Fruit fly (Drosophila melanogaster): Measurements from ENCODE around the gene CG44198.

The CG44198 gene

DNA sequence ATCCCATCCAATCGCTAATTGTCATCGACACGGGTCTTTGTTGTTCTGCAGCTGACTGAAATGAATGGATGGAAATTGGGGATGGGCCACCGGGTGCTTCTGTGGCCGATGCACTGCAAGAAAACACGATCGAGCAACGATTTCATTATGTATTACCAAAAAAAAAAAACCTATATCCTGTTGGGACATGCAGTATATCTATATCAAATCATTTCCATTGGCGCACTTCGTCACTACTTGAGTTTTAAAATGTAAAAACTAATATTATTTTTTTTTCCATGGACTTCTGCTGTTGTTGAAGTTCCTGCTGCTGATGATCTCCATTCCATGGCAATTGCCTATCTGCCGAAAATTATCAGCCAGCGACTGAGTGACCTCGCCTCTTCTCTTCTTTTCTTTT lies 45.1 kb downstream of the CG44198 start (continued):
- peak; percentile 63; the same call in 2 of the 3 replicates for TF ChIP-seq CG11093 (GFP tag; IDR thresholded peaks at IDR 0.05)
- peak; percentile 59 for TF ChIP-seq chn (GFP tag; optimal IDR thresholded peaks at IDR 0.05)
- peak; percentile 41 for TF ChIP-seq CG16863 (GFP tag; optimal IDR thresholded peaks at IDR 0.05)
- no peak for TF ChIP-seq crp (GFP tag; optimal IDR thresholded peaks at IDR 0.05)
- no peak for TF ChIP-seq CG17912 (GFP tag; optimal IDR thresholded peaks at IDR 0.05)
- TF ChIP-seq fd96Cb (tag; optimal IDR thresholded peaks at IDR 0.05): peak; percentile 56
- no peak for TF ChIP-seq Scr (GFP tag; IDR thresholded peaks at IDR 0.05; ENCODE audit: partially characterized antibody)
- no peak for TF ChIP-seq fru (optimal IDR thresholded peaks at IDR 0.05)
- peak; percentile 34 for TF ChIP-seq tio (GFP tag; optimal IDR thresholded peaks at IDR 0.05)
- TF ChIP-seq HLH3B (GFP tag; IDR thresholded peaks at IDR 0.05): peak; percentile 79
- no peak for TF ChIP-seq Atf6 (GFP tag; IDR thresholded peaks at IDR 0.05)
- no peak for TF ChIP-seq CG13894 (tag; optimal IDR thresholded peaks at IDR 0.05)
- TF ChIP-seq CG5245 (GFP tag; optimal IDR thresholded peaks at IDR 0.05): peak; percentile 57
- TF ChIP-seq CG31441 (GFP tag; IDR thresholded peaks at IDR 0.05): peak; percentile 65
- TF ChIP-seq pros (GFP tag; optimal IDR thresholded peaks at IDR 0.05): no peak
- TF ChIP-seq MESR4 (GFP tag; optimal IDR thresholded peaks at IDR 0.05): no peak
- no peak for TF ChIP-seq CG10274 (GFP tag; optimal IDR thresholded peaks at IDR 0.05)
- no peak for TF ChIP-seq Adf1 (GFP tag; IDR thresholded peaks at IDR 0.05)
- TF ChIP-seq CG10366 (GFP tag; IDR thresholded peaks at IDR 0.05): peak; percentile 67
- TF ChIP-seq CG4617 (GFP tag; optimal IDR thresholded peaks at IDR 0.05; ENCODE audit: borderline replicate concordance): no peak
- peak; percentile 61 for TF ChIP-seq Hsf (GFP tag; optimal IDR thresholded peaks at IDR 0.05)
- TF ChIP-seq CG10979 (tag; optimal IDR thresholded peaks at IDR 0.05): peak; percentile 74
- no peak for TF ChIP-seq CG42726 (GFP tag; IDR thresholded peaks at IDR 0.05; ENCODE audit: partially characterized antibody)
- TF ChIP-seq BEAF-32 (GFP tag; optimal IDR thresholded peaks at IDR 0.05): no peak
- peak; percentile 86 for TF ChIP-seq zfh1 (GFP tag; IDR thresholded peaks at IDR 0.05)
- peak; percentile 38; the same call in 1 of the 2 replicates for TF ChIP-seq ap (GFP tag; IDR thresholded peaks at IDR 0.05)
- peak; percentile 45 for TF ChIP-seq CG8944 (GFP tag; optimal IDR thresholded peaks at IDR 0.05)
- peak; percentile 56; the same call in 1 of the 2 replicates for TF ChIP-seq Nf-YA (GFP tag; IDR thresholded peaks at IDR 0.05)
- peak; percentile 35 for TF ChIP-seq Chrac-16 (GFP tag; optimal IDR thresholded peaks at IDR 0.05)
- peak; percentile 54 for TF ChIP-seq CG13424 (tag; optimal IDR thresholded peaks at IDR 0.05)
- TF ChIP-seq crc (GFP tag; optimal IDR thresholded peaks at IDR 0.05): peak; percentile 46
- no peak for TF ChIP-seq bowl (GFP tag; IDR thresholded peaks at IDR 0.05)
- TF ChIP-seq CG3407 (GFP tag; optimal IDR thresholded peaks at IDR 0.05): peak; percentile 52
- no peak for TF ChIP-seq CG9817 (tag; optimal IDR thresholded peaks at IDR 0.05)
- TF ChIP-seq CG14014 (GFP tag; IDR thresholded peaks at IDR 0.05): peak; percentile 29; the same call in 1 of the 2 replicates
- 0 out of 2 replicates have a peak, but pooled peaks have one; percentile 53 for TF ChIP-seq peb (GFP tag; IDR thresholded peaks at IDR 0.05)
- TF ChIP-seq CG15011 (GFP tag; optimal IDR thresholded peaks at IDR 0.05): peak; percentile 40
- TF ChIP-seq row (GFP tag; IDR thresholded peaks at IDR 0.05): peak; percentile 76
- TF ChIP-seq CG1792 (GFP tag; optimal IDR thresholded peaks at IDR 0.05): peak; percentile 27

DNA sequence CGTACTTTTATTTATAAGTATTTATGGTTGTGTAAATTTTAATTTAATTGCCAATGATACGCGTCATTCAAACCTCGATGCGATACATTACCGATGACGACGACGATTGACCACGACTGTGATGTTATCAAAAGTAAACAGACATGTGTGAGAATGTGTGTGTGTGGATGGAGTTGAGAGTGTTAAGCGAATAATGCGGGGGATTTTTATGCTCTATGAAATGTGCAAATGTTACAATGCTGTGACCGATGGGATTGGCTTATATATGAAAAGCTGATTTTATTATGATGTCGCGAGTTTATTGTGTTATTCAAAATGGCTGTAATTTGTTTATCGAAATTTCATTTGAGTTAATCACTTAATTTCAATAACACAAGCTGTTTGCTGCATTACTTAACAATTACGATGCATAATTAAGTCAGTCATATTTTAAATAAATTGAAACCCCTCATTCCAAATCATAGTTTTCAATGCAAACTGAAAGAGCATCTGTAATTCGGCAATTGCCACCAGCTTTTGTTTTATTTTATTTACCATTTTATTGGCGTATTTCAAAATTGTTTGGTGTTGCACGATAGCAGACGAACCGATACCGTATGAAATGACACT lies 46.1 kb downstream of the CG44198 start:
- TF ChIP-seq CG15269 (tag; optimal IDR thresholded peaks at IDR 0.05) (peak; percentile 18), p53 (GFP tag; optimal IDR thresholded peaks at IDR 0.05) (no peak), ssp (GFP tag; IDR thresholded peaks at IDR 0.05) (no peak), so (GFP tag; IDR thresholded peaks at IDR 0.05) (peak; percentile 46; the same call in 1 of the 3 replicates), Drgx (GFP tag; IDR thresholded peaks at IDR 0.05) (peak; percentile 7; the same call in 1 of the 2 replicates), CG10959 (GFP tag; IDR thresholded peaks at IDR 0.05) (no peak), mld (GFP tag; IDR thresholded peaks at IDR 0.05; ENCODE audit: partially characterized antibody) (no peak), Oli (tag; optimal IDR thresholded peaks at IDR 0.05) (peak; percentile 30), row (GFP tag; IDR thresholded peaks at IDR 0.05) (peak; percentile 13; the same call in 1 of the 3 replicates), zen (tag; optimal IDR thresholded peaks at IDR 0.05) (no peak), CG17568 (GFP tag; optimal IDR thresholded peaks at IDR 0.05) (no peak), Sox102F (GFP tag; optimal IDR thresholded peaks at IDR 0.05) (peak; percentile 32), Ets65A (GFP tag) (peak; percentile 18), CG14860 (GFP tag; IDR thresholded peaks at IDR 0.05; ENCODE audit: partially characterized antibody) (no peak)
